Fruit fly (Drosophila melanogaster) whole organism, adult: ENCODE measurements around the gene Or85f.

ENCODE experiments used
- CG11617 ChIP-seq: fragments of 200-800 bp; sonication (Bioruptor generic); optimal IDR thresholded peaks from 2 replicates; lab custom pipeline; 2017; ENCODE audit warnings: mild to moderate bottlenecking, missing biosample characterization, missing genetic modification reagents, missing genetic modification characterization
- cnc ChIP-seq, 2 experiments: fragments of >200 bp; optimal IDR thresholded peaks; 2 replicates each; lab custom pipeline; 2017

- TF ChIP-seq CG11617 (GFP tag; lab: Kevin White, UChicago), result no peak
- no peak for TF ChIP-seq cnc (optimal IDR thresholded peaks at IDR 0.05; lab: Kevin White, UChicago)
These were observed 5.6 kb upstream of the Or85f start for dm6 chr3R:9392421-9392820.
